Worm (Caenorhabditis elegans): Measurements from ENCODE around the gene gpa-2.

gpa-2 gene

DNA sequence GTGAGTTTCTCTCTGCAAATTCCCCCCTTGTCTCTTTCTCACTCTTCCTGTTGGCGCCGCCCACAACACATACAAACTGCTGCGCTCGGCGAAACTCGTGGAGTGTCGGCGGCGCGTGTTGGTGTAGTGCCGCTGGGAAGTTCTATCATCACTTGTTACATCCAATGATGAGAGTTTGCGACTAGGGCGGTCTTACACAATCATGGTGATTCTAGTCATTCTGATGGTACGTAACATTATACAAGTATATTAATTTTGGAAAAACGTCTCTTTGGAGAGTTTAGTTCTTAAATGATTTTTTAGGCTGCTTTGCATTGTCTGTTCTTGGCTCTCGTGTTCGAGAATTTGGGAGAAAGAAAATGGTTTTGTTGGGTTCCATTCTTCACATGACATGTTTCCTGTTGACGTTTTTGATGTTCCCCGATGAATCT is 21.8 kb upstream of the gpa-2 start (continued):
- TF ChIP-seq Y95B8A.8 (GFP tag; IDR thresholded peaks at IDR 0.05) (no peak), athp-1 (tag; optimal IDR thresholded peaks at IDR 0.05) (peak; percentile 71), C17E4.6 (GFP tag; IDR thresholded peaks at IDR 0.05) (peak; percentile 72; the same call in 1 of the 2 replicates), hlh-12 (tag; optimal IDR thresholded peaks at IDR 0.05) (no peak), tbp1 (GFP tag; optimal IDR thresholded peaks at IDR 0.05) (peak; percentile 84), F55B11.4 (tag; optimal IDR thresholded peaks at IDR 0.05; ENCODE audit: borderline replicate concordance, insufficient read depth) (no peak), ets-4 (GFP tag; optimal IDR thresholded peaks at IDR 0.05) (peak; percentile 34), hmg-20 (GFP tag; IDR thresholded peaks at IDR 0.05) (peak; percentile 82), hlh-26 (GFP tag; conservative IDR thresholded peaks at IDR 0.05) (no peak), madf-8 (GFP tag; conservative IDR thresholded peaks at IDR 0.05) (peak; percentile 66), lir-1 (GFP tag; conservative IDR thresholded peaks at IDR 0.05) (0 out of 2 replicates have a peak, but pooled peaks have one; percentile 10), mel-28 (tag; optimal IDR thresholded peaks at IDR 0.05; ENCODE audit: borderline replicate concordance) (no peak), snpc-4 (GFP tag; optimal IDR thresholded peaks at IDR 0.05) (peak; percentile 100), snpc-4 (tag; optimal IDR thresholded peaks at IDR 0.05) (peak; percentile 99 to 100 (median 100)), repo-1 (tag; optimal IDR thresholded peaks at IDR 0.05) (peak; percentile 85), sdz-38 (tag; optimal IDR thresholded peaks at IDR 0.05) (peak; percentile 54), T26A5.8 (tag; optimal IDR thresholded peaks at IDR 0.05) (no peak), efl-1 (GFP tag; optimal IDR thresholded peaks at IDR 0.05) (peak; percentile 19), F10E7.11 (tag; optimal IDR thresholded peaks at IDR 0.05) (peak; percentile 55), F39B2.1 (GFP tag; IDR thresholded peaks at IDR 0.05) (peak; percentile 72; the same call in 1 of the 2 replicates), Y67H2A.10 (GFP tag; conservative IDR thresholded peaks at IDR 0.05) (no peak), madf-3 (GFP tag; IDR thresholded peaks at IDR 0.05) (peak; percentile 67; the same call in 1 of the 2 replicates), zfh-2 (GFP tag; conservative IDR thresholded peaks at IDR 0.05) (no peak), lin-26 (GFP tag; IDR thresholded peaks at IDR 0.05) (peak; percentile 54), mcd-1 (GFP tag; IDR thresholded peaks at IDR 0.05) (peak; percentile 86), rec-8 (tag; optimal IDR thresholded peaks at IDR 0.05) (peak in 1 of 2 experiments; percentile 78), attf-3 (GFP tag; conservative IDR thresholded peaks at IDR 0.05) (0 out of 2 replicates have a peak, but pooled peaks have one; percentile 29), snpc-3.4 (tag; optimal IDR thresholded peaks at IDR 0.05) (peak; percentile 99), ceh-40 (GFP tag; IDR thresholded peaks at IDR 0.05) (no peak), nhr-120 (GFP tag; IDR thresholded peaks at IDR 0.05) (no peak), Y79H2A.3 (GFP tag; conservative IDR thresholded peaks at IDR 0.05) (no peak), F57A8.1 (GFP tag; optimal IDR thresholded peaks at IDR 0.05) (no peak), sptf-2 (GFP tag; optimal IDR thresholded peaks at IDR 0.05) (peak; percentile 93), nhr-80 (tag; optimal IDR thresholded peaks at IDR 0.05) (peak; percentile 75), ztf-26 (tag; optimal IDR thresholded peaks at IDR 0.05) (no peak), B0261.1 (tag; optimal IDR thresholded peaks at IDR 0.05) (peak; percentile 42), let-526 (GFP tag; IDR thresholded peaks at IDR 0.05) (0 out of 2 replicates have a peak, but pooled peaks have one; percentile 12), ccch-3 (GFP tag; optimal IDR thresholded peaks at IDR 0.05) (no peak), cebp-1 (GFP tag; IDR thresholded peaks at IDR 0.05) (no peak), cebp-1 (tag; optimal IDR thresholded peaks at IDR 0.05) (peak; percentile 76), F52B5.7 (tag; optimal IDR thresholded peaks at IDR 0.05) (peak; percentile 46), madf-6 (GFP tag; IDR thresholded peaks at IDR 0.05) (peak; percentile 93), ama-1 (optimal IDR thresholded peaks at IDR 0.05) (peak; percentile 95), ama-1 (GFP tag; optimal IDR thresholded peaks at IDR 0.05) (peak; percentile 30 to 43), die-1 (tag; optimal IDR thresholded peaks at IDR 0.05) (peak; percentile 55), fkh-3 (tag; optimal IDR thresholded peaks at IDR 0.05) (no peak), K12H6.12 (tag; optimal IDR thresholded peaks at IDR 0.05) (peak; percentile 28), xnd-1 (tag; optimal IDR thresholded peaks at IDR 0.05) (peak; percentile 79), hmg-1.2 (GFP tag; IDR thresholded peaks at IDR 0.05) (peak; percentile 97)

Measured in whole organism, young adult.